Fruit fly (Drosophila melanogaster) whole organism, embryonic: ENCODE results near the gene CG7164.

Source experiments
- Asciz ChIP-seq: fragments of 200-800 bp; sonication (Bioruptor generic); optimal IDR thresholded peaks from 2 replicates; lab custom pipeline; 2017; ENCODE audit warnings: missing biosample characterization, mild to moderate bottlenecking, missing genetic modification characterization, missing genetic modification reagents
- Awh ChIP-seq: fragments of 200-800 bp; sonication (Bioruptor generic); IDR thresholded peaks from 2 replicates; pipeline ENCODE4, ENCODE4 v1.3.6; 2022; ENCODE audit warnings: missing biosample characterization, missing genetic modification characterization
- CG10431 ChIP-seq: fragments of 200-800 bp; sonication (Bioruptor generic); optimal IDR thresholded peaks from 3 replicates; lab custom pipeline; 2018; ENCODE audit warnings: missing biosample characterization, mild to moderate bottlenecking, missing genetic modification characterization
- CG11456 ChIP-seq: fragments of 200-800 bp; sonication (Bioruptor generic); IDR thresholded peaks from 3 replicates; pipeline ENCODE4 v1.3.6; 2022; ENCODE audit warnings: missing biosample characterization, missing genetic modification characterization
- CG12299 ChIP-seq: fragments of 200-800 bp; sonication (Bioruptor generic); optimal IDR thresholded peaks from 2 replicates; lab custom pipeline; 2018; ENCODE audit warnings: missing biosample characterization, mild to moderate bottlenecking, missing genetic modification characterization
- CG12744 ChIP-seq: fragments of 200-800 bp; sonication (Bioruptor generic); optimal IDR thresholded peaks from 2 replicates; lab custom pipeline; 2016; ENCODE audit warnings: missing biosample characterization, missing genetic modification characterization
- CG13296 ChIP-seq: fragments of 200-800 bp; sonication (Bioruptor generic); optimal IDR thresholded peaks from 3 replicates; lab custom pipeline; 2018; ENCODE audit warnings: missing biosample characterization, mild to moderate bottlenecking, missing genetic modification characterization
- CG13624 ChIP-seq: fragments of 200-800 bp; sonication (Bioruptor generic); optimal IDR thresholded peaks from 2 replicates; lab custom pipeline; 2016; ENCODE audit warnings: missing biosample characterization, missing genetic modification characterization
- CG14667 ChIP-seq: fragments of 200-800 bp; sonication (Bioruptor generic); IDR thresholded peaks from 2 replicates; pipeline ENCODE4 v1.3.6; 2022; ENCODE audit warnings: missing biosample characterization, missing genetic modification characterization
- CG14710 ChIP-seq: fragments of 200-800 bp; sonication (Bioruptor generic); optimal IDR thresholded peaks from 3 replicates; lab custom pipeline; 2019; ENCODE audit warnings: missing biosample characterization, mild to moderate bottlenecking, missing genetic modification characterization, moderate library complexity
- CG15479 ChIP-seq: fragments of 200-800 bp; sonication (Bioruptor generic); optimal IDR thresholded peaks from 3 replicates; lab custom pipeline; 2019; ENCODE audit warnings: missing biosample characterization, mild to moderate bottlenecking, missing genetic modification characterization, moderate library complexity
- CG15601 ChIP-seq: fragments of 200-800 bp; sonication (Bioruptor generic); optimal IDR thresholded peaks from 3 replicates; lab custom pipeline; 2019; ENCODE audit warnings: missing biosample characterization, mild to moderate bottlenecking, missing genetic modification characterization, moderate library complexity
- CG16863 ChIP-seq: fragments of 200-800 bp; sonication (Bioruptor generic); optimal IDR thresholded peaks from 3 replicates; lab custom pipeline; 2016; ENCODE audit warnings: missing biosample characterization, missing genetic modification characterization
- CG17359 ChIP-seq: fragments of 200-800 bp; sonication (Bioruptor generic); optimal IDR thresholded peaks from 3 replicates; lab custom pipeline; 2018; ENCODE audit warnings: missing biosample characterization, mild to moderate bottlenecking, missing genetic modification characterization, moderate library complexity
- CG18764 ChIP-seq: fragments of 200-800 bp; sonication (Bioruptor generic); optimal IDR thresholded peaks from 3 replicates; lab custom pipeline; 2016; ENCODE audit warnings: missing biosample characterization, missing genetic modification characterization
- CG31441 ChIP-seq: fragments of 200-800 bp; sonication (Bioruptor generic); IDR thresholded peaks from 2 replicates; pipeline ENCODE4 v1.3.6; 2022; ENCODE audit warnings: missing biosample characterization, missing genetic modification characterization
- CG3847 ChIP-seq: fragments of 200-800 bp; sonication (Bioruptor generic); IDR thresholded peaks from 2 replicates; pipeline ENCODE4 v1.3.6; 2022; ENCODE audit warnings: missing biosample characterization, missing genetic modification characterization
- CG3995 ChIP-seq: fragments of 200-800 bp; sonication (Bioruptor generic); optimal IDR thresholded peaks from 3 replicates; lab custom pipeline; 2016; ENCODE audit warnings: missing biosample characterization, missing genetic modification characterization
- CG4328 ChIP-seq: fragments of 200-800 bp; sonication (Bioruptor generic); optimal IDR thresholded peaks from 3 replicates; lab custom pipeline; 2017; ENCODE audit warnings: missing biosample characterization, missing genetic modification reagents, missing genetic modification characterization
- CG6683 ChIP-seq: fragments of 200-800 bp; sonication (Bioruptor generic); optimal IDR thresholded peaks from 2 replicates; lab custom pipeline; 2017; ENCODE audit warnings: missing biosample characterization, mild to moderate bottlenecking, missing genetic modification characterization, missing genetic modification reagents
- CG6765 ChIP-seq: fragments of 200-800 bp; sonication (Bioruptor generic); optimal IDR thresholded peaks from 3 replicates; lab custom pipeline; 2017; ENCODE audit warnings: missing biosample characterization, mild to moderate bottlenecking, missing genetic modification characterization
- CG7357 ChIP-seq: fragments of 200-800 bp; sonication (Bioruptor generic); IDR thresholded peaks from 3 replicates; pipeline ENCODE4 v1.3.6; 2022; ENCODE audit warnings: missing biosample characterization, missing genetic modification characterization
- CG8290 ChIP-seq, 3 experiments: fragments of 200-800 bp; sonication (Bioruptor generic); optimal IDR thresholded peaks; 2 replicates each; lab custom pipeline; 2016 to 2019; ENCODE audit warnings: missing biosample characterization in 3 of 3, missing genetic modification characterization in 3 of 3, mild to moderate bottlenecking in 2 of 3, moderate library complexity in 1 of 3
- CTCF ChIP-seq: fragments of 200-800 bp; sonication (Bioruptor generic); optimal IDR thresholded peaks from 2 replicates; lab custom pipeline; 2017; ENCODE audit warnings: missing biosample characterization, mild to moderate bottlenecking, missing genetic modification characterization, moderate library complexity
- Chrac-16 ChIP-seq: fragments of 200-800 bp; sonication (Bioruptor generic); optimal IDR thresholded peaks from 3 replicates; lab custom pipeline; 2016; ENCODE audit warnings: missing biosample characterization, missing genetic modification characterization
- Dip3 ChIP-seq: fragments of 200-800 bp; sonication (Bioruptor generic); optimal IDR thresholded peaks from 3 replicates; lab custom pipeline; 2016; ENCODE audit warnings: missing biosample characterization, missing genetic modification characterization
- Dll ChIP-seq: fragments of 200-800 bp; sonication (Bioruptor generic); IDR thresholded peaks from 4 replicates; pipeline ENCODE4 v1.3.6; 2022; ENCODE audit warnings: missing biosample characterization, missing genetic modification characterization; ENCODE audit not compliant: partially characterized antibody
- Eip74EF ChIP-seq, 2 experiments: fragments of 200-800 bp in 1 of 2; fragments of >200 bp in 1 of 2; sonication (Bioruptor generic) in 1 of 2; optimal IDR thresholded peaks; 2 replicates each; lab custom pipeline; 2017 to 2019; ENCODE audit warnings: missing biosample characterization in 2 of 2, missing genetic modification characterization in 2 of 2, mild to moderate bottlenecking in 1 of 2, moderate library complexity in 1 of 2
- Hr78 ChIP-seq, 2 experiments: fragments of 200-800 bp in 1 of 2; fragments of >200 bp in 1 of 2; sonication (Bioruptor generic) in 1 of 2; optimal IDR thresholded peaks; 2 replicates each; lab custom pipeline; 2017 to 2019; ENCODE audit warnings: missing biosample characterization in 2 of 2, missing genetic modification characterization in 2 of 2, mild to moderate bottlenecking in 1 of 2, moderate library complexity in 1 of 2
- Max ChIP-seq: fragments of 200-800 bp; sonication (Bioruptor generic); optimal IDR thresholded peaks from 2 replicates; lab custom pipeline; 2016; ENCODE audit warnings: missing biosample characterization, mild to moderate bottlenecking, missing genetic modification characterization
- Meics ChIP-seq: fragments of 200-800 bp; sonication (Bioruptor generic); optimal IDR thresholded peaks from 2 replicates; lab custom pipeline; 2017; ENCODE audit warnings: missing biosample characterization, mild to moderate bottlenecking, missing genetic modification characterization
- Opbp ChIP-seq: fragments of 200-800 bp; sonication (Bioruptor generic); IDR thresholded peaks from 3 replicates; pipeline ENCODE4 v1.3.6; 2022; ENCODE audit warnings: missing biosample characterization, missing genetic modification characterization; ENCODE audit not compliant: partially characterized antibody
- Tbp ChIP-seq: fragments of >200 bp; optimal IDR thresholded peaks from 2 replicates; lab custom pipeline; 2018; ENCODE audit warnings: missing biosample characterization, missing genetic modification characterization
- cg ChIP-seq: fragments of 200-800 bp; sonication (Bioruptor generic); optimal IDR thresholded peaks from 3 replicates; lab custom pipeline; 2019; ENCODE audit warnings: missing biosample characterization, mild to moderate bottlenecking, missing genetic modification characterization, moderate library complexity
- chm ChIP-seq: fragments of 200-800 bp; sonication (Bioruptor generic); IDR thresholded peaks from 2 replicates; pipeline ENCODE4 v1.3.6; 2022; ENCODE audit warnings: missing biosample characterization, missing genetic modification characterization
- dysf ChIP-seq: fragments of 200-800 bp; sonication (Bioruptor generic); IDR thresholded peaks from 3 replicates; pipeline ENCODE4 v1.3.6; 2022; ENCODE audit warnings: missing biosample characterization, missing genetic modification characterization
- ftz-f1 ChIP-seq: fragments of 200-800 bp; sonication (Bioruptor generic); optimal IDR thresholded peaks from 2 replicates; lab custom pipeline; 2016; ENCODE audit warnings: missing biosample characterization, missing genetic modification characterization
- gsb ChIP-seq: fragments of 200-800 bp; sonication (Bioruptor generic); IDR thresholded peaks from 2 replicates; pipeline ENCODE4 v1.3.6; 2022; ENCODE audit warnings: missing biosample characterization, missing genetic modification characterization
- kni ChIP-seq: fragments of 200-800 bp; sonication (Bioruptor generic); optimal IDR thresholded peaks from 3 replicates; lab custom pipeline; 2017; ENCODE audit warnings: mild to moderate bottlenecking, missing biosample characterization, missing genetic modification reagents, missing genetic modification characterization
- mam ChIP-seq: fragments of 200-800 bp; sonication (Bioruptor generic); optimal IDR thresholded peaks from 3 replicates; lab custom pipeline; 2016; ENCODE audit warnings: missing biosample characterization, missing genetic modification characterization
- mirr ChIP-seq: fragments of 200-800 bp; sonication (Bioruptor generic); optimal IDR thresholded peaks from 3 replicates; lab custom pipeline; 2018; ENCODE audit warnings: missing biosample characterization, mild to moderate bottlenecking, missing genetic modification characterization
- psq ChIP-seq: fragments of 200-800 bp; sonication (Bioruptor generic); optimal IDR thresholded peaks from 2 replicates; lab custom pipeline; 2017; ENCODE audit warnings: missing biosample characterization, missing genetic modification characterization
- pzg ChIP-seq: fragments of 200-800 bp; sonication (Bioruptor generic); optimal IDR thresholded peaks from 3 replicates; lab custom pipeline; 2018; ENCODE audit warnings: missing biosample characterization, mild to moderate bottlenecking, missing genetic modification characterization, moderate library complexity
- salm ChIP-seq: fragments of 200-800 bp; sonication (Bioruptor generic); optimal IDR thresholded peaks from 2 replicates; lab custom pipeline; 2018; ENCODE audit warnings: missing biosample characterization, mild to moderate bottlenecking, missing genetic modification characterization
- sd ChIP-seq: fragments of 200-800 bp; sonication (Bioruptor generic); optimal IDR thresholded peaks from 3 replicates; lab custom pipeline; 2018; ENCODE audit warnings: missing biosample characterization, mild to moderate bottlenecking, missing genetic modification characterization, moderate library complexity
- sima ChIP-seq: fragments of 200-800 bp; sonication (Bioruptor generic); optimal IDR thresholded peaks from 2 replicates; lab custom pipeline; 2016; ENCODE audit warnings: missing biosample characterization, missing genetic modification characterization
- tap ChIP-seq: fragments of 200-800 bp; optimal IDR thresholded peaks from 3 replicates; lab custom pipeline; 2019; ENCODE audit warnings: missing biosample characterization, mild to moderate bottlenecking, missing genetic modification characterization, moderate library complexity
- tin ChIP-seq: fragments of 200-800 bp; sonication (Bioruptor generic); optimal IDR thresholded peaks from 3 replicates; lab custom pipeline; 2016; ENCODE audit warnings: missing biosample characterization, missing genetic modification characterization
- zfh2 ChIP-seq: fragments of 200-800 bp; sonication (Bioruptor generic); optimal IDR thresholded peaks from 2 replicates; lab custom pipeline; 2016; ENCODE audit warnings: missing biosample characterization, missing genetic modification characterization

The CG7164 gene

dm6 chr2L:7782788-7783401 is 1.6 kb downstream of the CG7164 start, which contains the start of gene Brd7-9 (continued):
- TF ChIP-seq Awh (GFP tag; lab: Robert Waterston, UW): peak; percentile 82
- peak; percentile 48 for TF ChIP-seq CG8290 (GFP tag; optimal IDR thresholded peaks at IDR 0.05; lab: Kevin White, UChicago)
- peak in 1 of 2 experiments; percentile 87 for TF ChIP-seq CG8290 (tag; optimal IDR thresholded peaks at IDR 0.05; lab: Kevin White, UChicago)
- TF ChIP-seq CG13296 (GFP tag; lab: Kevin White, UChicago): peak; percentile 70
- no peak for TF ChIP-seq mirr (GFP tag; lab: Kevin White, UChicago)
- TF ChIP-seq Tbp: no peak
- TF ChIP-seq CTCF (GFP tag; lab: Kevin White, UChicago): peak; percentile 36
- TF ChIP-seq cg (GFP tag; lab: Kevin White, UChicago): no peak
- TF ChIP-seq CG11456 (GFP tag; lab: Robert Waterston, UW): peak; percentile 82
- TF ChIP-seq dysf: peak; percentile 82
- TF ChIP-seq Dip3 (GFP tag; lab: Kevin White, UChicago): peak; percentile 23
- TF ChIP-seq CG18764 (GFP tag; lab: Kevin White, UChicago): peak; percentile 43
- peak; percentile 45 for TF ChIP-seq CG14710 (tag; lab: Kevin White, UChicago)
- peak; percentile 73 for TF ChIP-seq tin (GFP tag; lab: Kevin White, UChicago)
- peak; percentile 57 for TF ChIP-seq CG6683 (GFP tag; lab: Kevin White, UChicago)
- TF ChIP-seq Hr78 (GFP tag; optimal IDR thresholded peaks at IDR 0.05; lab: Kevin White, UChicago): no peak
- peak; percentile 56 for TF ChIP-seq CG12299 (tag; lab: Kevin White, UChicago)
- peak; percentile 35; the same call in 1 of the 2 replicates for TF ChIP-seq CG3847 (GFP tag; lab: Robert Waterston, UW)
- TF ChIP-seq mam (GFP tag; lab: Kevin White, UChicago): peak; percentile 64
- TF ChIP-seq pzg (GFP tag; lab: Kevin White, UChicago): peak; percentile 61
- peak; percentile 64 for TF ChIP-seq CG31441
- TF ChIP-seq CG13624 (GFP tag; lab: Kevin White, UChicago): peak; percentile 64
- peak; percentile 49 for TF ChIP-seq CG16863
- no peak for TF ChIP-seq zfh2 (GFP tag; lab: Kevin White, UChicago)
- no peak for TF ChIP-seq CG10431
- TF ChIP-seq sd (tag; lab: Kevin White, UChicago): no peak
- TF ChIP-seq salm: peak; percentile 29
- peak; percentile 43 for TF ChIP-seq CG12744 (GFP tag; lab: Kevin White, UChicago)
- no peak for TF ChIP-seq Opbp
- TF ChIP-seq CG15479: no peak
- peak; percentile 57 for TF ChIP-seq CG6765
- TF ChIP-seq Asciz: peak; percentile 61
- TF ChIP-seq Chrac-16 (GFP tag; lab: Kevin White, UChicago): peak; percentile 52
- peak; percentile 50 for TF ChIP-seq tap (tag; lab: Kevin White, UChicago)
- peak; percentile 69 for TF ChIP-seq Dll (GFP tag; lab: Robert Waterston, UW)
- TF ChIP-seq Eip74EF (GFP tag; optimal IDR thresholded peaks at IDR 0.05; lab: Kevin White, UChicago): peak in 1 of 2 experiments; percentile 64
- TF ChIP-seq sima (GFP tag; lab: Kevin White, UChicago): no peak
- no peak for TF ChIP-seq ftz-f1 (GFP tag; lab: Kevin White, UChicago)
- TF ChIP-seq CG4328 (GFP tag; lab: Kevin White, UChicago): no peak
- peak; percentile 92 for TF ChIP-seq chm (GFP tag; lab: Robert Waterston, UW)
- TF ChIP-seq CG7357 (GFP tag; lab: Robert Waterston, UW): peak; percentile 49; the same call in 1 of the 3 replicates
- no peak for TF ChIP-seq kni (GFP tag; lab: Kevin White, UChicago)
- TF ChIP-seq CG17359 (tag; lab: Kevin White, UChicago): peak; percentile 81
- peak; percentile 80 for TF ChIP-seq Meics
- peak; percentile 65; the same call in 1 of the 2 replicates for TF ChIP-seq CG14667 (GFP tag; lab: Robert Waterston, UW)
- peak; percentile 37 for TF ChIP-seq CG15601 (tag; lab: Kevin White, UChicago)
- TF ChIP-seq psq (GFP tag; lab: Kevin White, UChicago): no peak
- 0 out of 2 replicates have a peak, but pooled peaks have one; percentile 25 for TF ChIP-seq gsb (GFP tag; lab: Robert Waterston, UW)
- TF ChIP-seq CG3995 (GFP tag; lab: Kevin White, UChicago): peak; percentile 25
- TF ChIP-seq Max (GFP tag; lab: Kevin White, UChicago): peak; percentile 58
